Fruit fly (Drosophila melanogaster): ENCODE results near the gene CG1636.

Gene CG1636

DNA sequence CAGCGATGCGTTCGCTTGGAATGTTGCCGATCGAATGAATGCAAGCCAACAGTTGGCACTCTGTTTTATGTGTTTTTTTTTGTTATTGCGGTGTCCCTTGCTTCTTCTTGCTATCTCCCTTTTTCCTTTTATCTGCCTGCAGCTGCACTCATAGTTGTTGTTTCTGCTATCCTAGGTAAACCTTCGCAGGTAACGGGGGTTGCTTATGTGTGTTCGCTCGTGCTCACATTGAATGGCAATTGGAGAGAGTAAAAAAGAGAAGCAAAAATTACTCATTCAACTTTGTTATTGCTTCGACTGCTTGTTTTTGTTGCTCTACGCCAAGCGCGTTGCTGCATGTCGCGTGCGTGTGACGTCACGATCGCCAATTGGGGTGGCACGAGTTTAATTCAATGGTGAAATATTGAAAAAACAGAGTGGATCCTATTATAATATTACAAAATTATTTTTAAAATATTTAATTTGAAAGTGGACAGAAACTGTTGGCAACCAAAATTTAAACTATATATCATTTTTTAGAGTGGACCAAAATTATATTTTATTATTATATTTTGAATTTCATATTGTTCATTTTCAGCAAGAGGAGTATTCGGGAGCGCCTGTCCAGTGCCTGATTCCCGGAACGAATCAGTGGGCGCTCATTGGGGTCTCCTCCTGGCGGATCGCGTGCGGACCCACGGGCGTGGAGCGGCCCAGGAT, 1.7 kb upstream of the CG1636 start, which contains the start of gene Corp (continued):
- TF ChIP-seq CG4282 (GFP tag; optimal IDR thresholded peaks at IDR 0.05) (no peak), trem (tag; optimal IDR thresholded peaks at IDR 0.05) (no peak), Rx (GFP tag; IDR thresholded peaks at IDR 0.05) (no peak), br (optimal IDR thresholded peaks at IDR 0.05) (no peak), so (GFP tag; IDR thresholded peaks at IDR 0.05) (peak; percentile 62; the same call in 2 of the 3 replicates), Ravus (GFP tag; IDR thresholded peaks at IDR 0.05) (no peak), Taf1 (GFP tag; IDR thresholded peaks at IDR 0.05) (no peak), CG3281 (GFP tag; optimal IDR thresholded peaks at IDR 0.05) (peak; percentile 32), ash1 (GFP tag; optimal IDR thresholded peaks at IDR 0.05) (no peak), chm (GFP tag; IDR thresholded peaks at IDR 0.05) (no peak), prd (optimal IDR thresholded peaks at IDR 0.05) (no peak), prd (GFP tag; IDR thresholded peaks at IDR 0.05) (peak; percentile 27; the same call in 1 of the 3 replicates), sob (GFP tag; IDR thresholded peaks at IDR 0.05) (no peak), PHDP (tag; optimal IDR thresholded peaks at IDR 0.05) (peak; percentile 47), pan (optimal IDR thresholded peaks at IDR 0.05) (no peak), pan (GFP tag; optimal IDR thresholded peaks at IDR 0.05 in 1 of 2, IDR thresholded peaks at IDR 0.05 in 1 of 2) (peak in 1 of 2 experiments; percentile 68), MESR4 (GFP tag; optimal IDR thresholded peaks at IDR 0.05) (peak; percentile 2), nerfin-1 (tag; optimal IDR thresholded peaks at IDR 0.05) (no peak), CG31224 (GFP tag; IDR thresholded peaks at IDR 0.05) (no peak), odd (GFP tag; optimal IDR thresholded peaks at IDR 0.05) (peak; percentile 40), CG31441 (GFP tag; IDR thresholded peaks at IDR 0.05) (peak; percentile 62), CG17328 (GFP tag; IDR thresholded peaks at IDR 0.05) (peak; percentile 48), zen2 (GFP tag; IDR thresholded peaks at IDR 0.05; ENCODE audit: partially characterized antibody) (no peak), Neu2 (GFP tag; optimal IDR thresholded peaks at IDR 0.05; ENCODE audit: borderline replicate concordance) (no peak), dm (GFP tag; optimal IDR thresholded peaks at IDR 0.05) (no peak), CG10147 (GFP tag; optimal IDR thresholded peaks at IDR 0.05) (no peak), luna (GFP tag; optimal IDR thresholded peaks at IDR 0.05) (no peak), Max (GFP tag; optimal IDR thresholded peaks at IDR 0.05) (no peak), CG7786 (GFP tag; optimal IDR thresholded peaks at IDR 0.05) (no peak), ab (GFP tag; optimal IDR thresholded peaks at IDR 0.05) (no peak), CG1233 (GFP tag; optimal IDR thresholded peaks at IDR 0.05) (no peak), Ptx1 (GFP tag; IDR thresholded peaks at IDR 0.05) (peak; percentile 44; the same call in 1 of the 2 replicates), eyg (GFP tag; optimal IDR thresholded peaks at IDR 0.05) (no peak), h (optimal IDR thresholded peaks at IDR 0.05) (no peak), CG5245 (GFP tag; optimal IDR thresholded peaks at IDR 0.05) (no peak), CrebB (tag; optimal IDR thresholded peaks at IDR 0.05) (no peak), CG11093 (GFP tag; IDR thresholded peaks at IDR 0.05) (no peak), Stat92E (GFP tag; optimal IDR thresholded peaks at IDR 0.05) (no peak), MBD-R2 (GFP tag; IDR thresholded peaks at IDR 0.05) (0 out of 2 replicates have a peak, but pooled peaks have one; percentile 7), CG10267 (tag; optimal IDR thresholded peaks at IDR 0.05) (peak; percentile 38), gce (GFP tag; IDR thresholded peaks at IDR 0.05) (no peak; the same call in 2 of the 3 replicates), Atf3 (GFP tag; optimal IDR thresholded peaks at IDR 0.05) (no peak), sim (GFP tag; IDR thresholded peaks at IDR 0.05) (no peak), slou (GFP tag; optimal IDR thresholded peaks at IDR 0.05) (no peak), CG12236 (GFP tag; optimal IDR thresholded peaks at IDR 0.05) (no peak), CG2199 (GFP tag; IDR thresholded peaks at IDR 0.05) (no peak), tll (GFP tag; optimal IDR thresholded peaks at IDR 0.05) (no peak), fd64A (GFP tag; optimal IDR thresholded peaks at IDR 0.05) (no peak), gt (GFP tag; IDR thresholded peaks at IDR 0.05) (no peak), CTCF (GFP tag; optimal IDR thresholded peaks at IDR 0.05) (no peak), mam (GFP tag; optimal IDR thresholded peaks at IDR 0.05) (no peak), CG6854 (GFP tag; optimal IDR thresholded peaks at IDR 0.05) (no peak), CG10565 (GFP tag; optimal IDR thresholded peaks at IDR 0.05) (no peak)
